Fruit fly (Drosophila melanogaster) whole organism, embryonic: Measurements from ENCODE around the gene CG6195.

ENCODE experiments used
- Atf3 ChIP-seq: fragments of 200-800 bp; sonication (Bioruptor generic); optimal IDR thresholded peaks from 3 replicates; lab custom pipeline; 2016; ENCODE audit warnings: missing biosample characterization, missing genetic modification characterization
- Blimp-1 ChIP-seq: fragments of 200-800 bp; sonication (Bioruptor generic); optimal IDR thresholded peaks from 3 replicates; lab custom pipeline; 2018; ENCODE audit warnings: missing biosample characterization, missing genetic modification characterization, mild to moderate bottlenecking, moderate library complexity, missing genetic modification reagents
- CG11456 ChIP-seq: fragments of 200-800 bp; sonication (Bioruptor generic); IDR thresholded peaks from 3 replicates; pipeline ENCODE4 v1.3.6; 2022; ENCODE audit warnings: missing biosample characterization, missing genetic modification characterization
- CG12942 ChIP-seq: fragments of 200-800 bp; sonication (Bioruptor generic); optimal IDR thresholded peaks from 3 replicates; lab custom pipeline; 2016; ENCODE audit warnings: missing biosample characterization, missing genetic modification characterization
- CG13624 ChIP-seq: fragments of 200-800 bp; sonication (Bioruptor generic); optimal IDR thresholded peaks from 2 replicates; lab custom pipeline; 2016; ENCODE audit warnings: missing biosample characterization, missing genetic modification characterization
- CG14710 ChIP-seq: fragments of 200-800 bp; sonication (Bioruptor generic); optimal IDR thresholded peaks from 3 replicates; lab custom pipeline; 2019; ENCODE audit warnings: missing biosample characterization, mild to moderate bottlenecking, missing genetic modification characterization, moderate library complexity
- CG15269 ChIP-seq: fragments of 200-800 bp; sonication (Bioruptor generic); optimal IDR thresholded peaks from 2 replicates; lab custom pipeline; 2018; ENCODE audit warnings: missing biosample characterization, mild to moderate bottlenecking, missing genetic modification characterization, moderate library complexity
- CG17385 ChIP-seq: fragments of 200-800 bp; sonication (Bioruptor generic); optimal IDR thresholded peaks from 3 replicates; lab custom pipeline; 2018; ENCODE audit warnings: missing biosample characterization, mild to moderate bottlenecking, missing genetic modification characterization
- CG17802 ChIP-seq: fragments of 200-800 bp; sonication (Bioruptor generic); optimal IDR thresholded peaks from 2 replicates; lab custom pipeline; 2018; ENCODE audit warnings: missing biosample characterization, mild to moderate bottlenecking, missing genetic modification characterization, moderate library complexity
- CG2712 ChIP-seq: fragments of 200-800 bp; optimal IDR thresholded peaks from 3 replicates; lab custom pipeline; 2019; ENCODE audit warnings: missing biosample characterization, mild to moderate bottlenecking, missing genetic modification characterization, moderate library complexity
- CG33557 ChIP-seq: fragments of 200-800 bp; sonication (Bioruptor generic); optimal IDR thresholded peaks from 2 replicates; lab custom pipeline; 2019; ENCODE audit warnings: missing biosample characterization, mild to moderate bottlenecking, missing genetic modification characterization, moderate library complexity
- CG4617 ChIP-seq: fragments of 200-800 bp; sonication (Bioruptor generic); optimal IDR thresholded peaks from 3 replicates; lab custom pipeline; 2016; ENCODE audit warnings: missing biosample characterization, missing genetic modification characterization, borderline replicate concordance
- CG4820 ChIP-seq: fragments of 200-800 bp; sonication (Bioruptor generic); optimal IDR thresholded peaks from 3 replicates; lab custom pipeline; 2016; ENCODE audit warnings: missing biosample characterization, missing genetic modification characterization
- CG6254 ChIP-seq: fragments of 200-800 bp; sonication (Bioruptor generic); optimal IDR thresholded peaks from 3 replicates; lab custom pipeline; 2017; ENCODE audit warnings: mild to moderate bottlenecking, missing biosample characterization, missing genetic modification reagents, missing genetic modification characterization
- CG7372 ChIP-seq: fragments of 200-800 bp; sonication (Bioruptor generic); IDR thresholded peaks from 2 replicates; pipeline ENCODE4 v1.3.6; 2022; ENCODE audit warnings: missing biosample characterization, missing genetic modification characterization
- CG7745 ChIP-seq: fragments of 200-800 bp; sonication (Bioruptor generic); optimal IDR thresholded peaks from 2 replicates; lab custom pipeline; 2018; ENCODE audit warnings: missing biosample characterization, mild to moderate bottlenecking, missing genetic modification characterization, moderate library complexity
- CG8924 ChIP-seq: fragments of 200-800 bp; optimal IDR thresholded peaks from 3 replicates; lab custom pipeline; 2019; ENCODE audit warnings: missing biosample characterization, mild to moderate bottlenecking, missing genetic modification characterization, moderate library complexity
- CoRest ChIP-seq: fragments of 200-800 bp; sonication (Bioruptor generic); optimal IDR thresholded peaks from 3 replicates; lab custom pipeline; 2018; ENCODE audit warnings: missing biosample characterization, mild to moderate bottlenecking, missing genetic modification characterization, moderate library complexity
- CrebB ChIP-seq: fragments of 200-800 bp; sonication (Bioruptor generic); optimal IDR thresholded peaks from 3 replicates; lab custom pipeline; 2018; ENCODE audit warnings: missing biosample characterization, mild to moderate bottlenecking, missing genetic modification characterization
- D19B ChIP-seq: fragments of 200-800 bp; sonication (Bioruptor generic); optimal IDR thresholded peaks from 2 replicates; lab custom pipeline; 2017; ENCODE audit warnings: missing biosample characterization, mild to moderate bottlenecking, missing genetic modification characterization
- Eip74EF ChIP-seq, 2 experiments: fragments of 200-800 bp in 1 of 2; fragments of >200 bp in 1 of 2; sonication (Bioruptor generic) in 1 of 2; optimal IDR thresholded peaks; 2 replicates each; lab custom pipeline; 2017 to 2019; ENCODE audit warnings: missing biosample characterization in 2 of 2, missing genetic modification characterization in 2 of 2, mild to moderate bottlenecking in 1 of 2, moderate library complexity in 1 of 2
- Fer2 ChIP-seq: fragments of 200-800 bp; sonication (Bioruptor generic); optimal IDR thresholded peaks from 2 replicates; lab custom pipeline; 2018; ENCODE audit warnings: missing biosample characterization, mild to moderate bottlenecking, missing genetic modification characterization, moderate library complexity
- HLH4C ChIP-seq: fragments of 200-800 bp; sonication (Bioruptor generic); IDR thresholded peaks from 3 replicates; pipeline ENCODE4 v1.3.6; 2022; ENCODE audit warnings: missing biosample characterization, missing genetic modification characterization; ENCODE audit not compliant: partially characterized antibody
- Hand ChIP-seq: fragments of 200-800 bp; sonication (Bioruptor generic); optimal IDR thresholded peaks from 2 replicates; lab custom pipeline; 2017; ENCODE audit warnings: mild to moderate bottlenecking, missing biosample characterization, missing genetic modification reagents, missing genetic modification characterization
- Meics ChIP-seq: fragments of 200-800 bp; sonication (Bioruptor generic); optimal IDR thresholded peaks from 2 replicates; lab custom pipeline; 2017; ENCODE audit warnings: missing biosample characterization, mild to moderate bottlenecking, missing genetic modification characterization
- Mrtf ChIP-seq: fragments of 200-800 bp; sonication (Bioruptor generic); IDR thresholded peaks from 3 replicates; pipeline ENCODE4 v1.3.6; 2022; ENCODE audit warnings: missing biosample characterization, missing genetic modification characterization
- NFAT ChIP-seq: fragments of 200-800 bp; sonication (Bioruptor generic); IDR thresholded peaks from 2 replicates; pipeline ENCODE4 v1.3.6; 2022; ENCODE audit warnings: missing biosample characterization, missing genetic modification characterization
- NfI ChIP-seq: fragments of 200-800 bp; sonication (Bioruptor generic); optimal IDR thresholded peaks from 3 replicates; lab custom pipeline; 2018; ENCODE audit warnings: missing biosample characterization, mild to moderate bottlenecking, missing genetic modification characterization, moderate library complexity
- Ptx1 ChIP-seq: fragments of 200-800 bp; sonication (Bioruptor generic); IDR thresholded peaks from 2 replicates; pipeline ENCODE4 v1.3.6; 2022; ENCODE audit warnings: missing biosample characterization, missing genetic modification characterization
- Stat92E ChIP-seq, 3 experiments: fragments of >200 bp in 2 of 3; fragments of 200-800 bp in 1 of 3; sonication (Bioruptor generic) in 1 of 3; optimal IDR thresholded peaks; 2 replicates each; lab custom pipeline; 2017 to 2019; ENCODE audit warnings: missing biosample characterization in 3 of 3, missing genetic modification characterization in 3 of 3, mild to moderate bottlenecking in 1 of 3, moderate library complexity in 1 of 3
- Usf ChIP-seq: fragments of 200-800 bp; sonication (Bioruptor generic); optimal IDR thresholded peaks from 2 replicates; lab custom pipeline; 2017; ENCODE audit warnings: missing genotype, missing biosample characterization, missing genetic modification characterization
- Xrp1 ChIP-seq: fragments of 200-800 bp; sonication (Bioruptor generic); IDR thresholded peaks from 2 replicates; pipeline ENCODE4 v1.3.6; 2022; ENCODE audit warnings: missing biosample characterization, missing genetic modification characterization
- YL-1 ChIP-seq: fragments of 200-800 bp; sonication (Bioruptor generic); optimal IDR thresholded peaks from 3 replicates; lab custom pipeline; 2017; ENCODE audit warnings: missing biosample characterization, mild to moderate bottlenecking, missing genetic modification characterization
- abd-A ChIP-seq: fragments of 200-800 bp; sonication (Bioruptor generic); optimal IDR thresholded peaks from 3 replicates; lab custom pipeline; 2019; ENCODE audit warnings: missing biosample characterization, mild to moderate bottlenecking, missing genetic modification characterization, moderate library complexity
- ap ChIP-seq: fragments of 200-800 bp; sonication (Bioruptor generic); IDR thresholded peaks from 2 replicates; pipeline ENCODE4 v1.3.6; 2022; ENCODE audit warnings: missing biosample characterization, missing genetic modification characterization
- eve ChIP-seq, 2 experiments: fragments of >200 bp; optimal IDR thresholded peaks; 2 replicates each; lab custom pipeline; 2017; ENCODE audit warnings: missing biosample characterization in 2 of 2, missing genetic modification characterization in 2 of 2
- exex ChIP-seq: fragments of 200-800 bp; sonication (Bioruptor generic); optimal IDR thresholded peaks from 4 replicates; lab custom pipeline; 2018; ENCODE audit warnings: missing biosample characterization, mild to moderate bottlenecking, missing genetic modification characterization, moderate library complexity
- fd3F ChIP-seq: fragments of 200-800 bp; sonication (Bioruptor generic); optimal IDR thresholded peaks from 2 replicates; lab custom pipeline; 2018; ENCODE audit warnings: missing biosample characterization, mild to moderate bottlenecking, missing genetic modification characterization, moderate library complexity
- h ChIP-seq: fragments of >200 bp; optimal IDR thresholded peaks from 2 replicates; lab custom pipeline; 2017
- insv ChIP-seq, 2 experiments: fragments of 200-800 bp; sonication (Bioruptor generic); optimal IDR thresholded peaks; 3 replicates each; lab custom pipeline; 2016 to 2018; ENCODE audit warnings: missing biosample characterization in 2 of 2, missing genetic modification characterization in 2 of 2
- jigr1 ChIP-seq: fragments of 200-800 bp; sonication (Bioruptor generic); IDR thresholded peaks from 3 replicates; pipeline ENCODE4 v1.3.6; 2022; ENCODE audit warnings: missing biosample characterization, missing genetic modification characterization
- lov ChIP-seq, 2 experiments: fragments of 200-800 bp in 1 of 2; fragments of >200 bp in 1 of 2; sonication (Bioruptor generic) in 1 of 2; IDR thresholded peaks in 1 of 2; optimal IDR thresholded peaks in 1 of 2; 2 replicates in 1 of 2; 3 replicates in 1 of 2; pipeline versions ENCODE4 v1.3.6 to Lab custom; 2017 to 2022; ENCODE audit warnings: missing biosample characterization in 1 of 2, missing genetic modification characterization in 1 of 2
- nerfin-2 ChIP-seq: fragments of 200-800 bp; sonication (Bioruptor generic); IDR thresholded peaks from 2 replicates; pipeline ENCODE4 v1.3.6; 2022; ENCODE audit warnings: missing biosample characterization, missing genetic modification characterization; ENCODE audit not compliant: partially characterized antibody
- salm ChIP-seq: fragments of 200-800 bp; sonication (Bioruptor generic); optimal IDR thresholded peaks from 2 replicates; lab custom pipeline; 2018; ENCODE audit warnings: missing biosample characterization, mild to moderate bottlenecking, missing genetic modification characterization
- sisA ChIP-seq: fragments of 200-800 bp; sonication (Bioruptor generic); IDR thresholded peaks from 2 replicates; pipeline ENCODE4 v1.3.6; 2022; ENCODE audit warnings: missing biosample characterization, missing genetic modification characterization
- slbo ChIP-seq: fragments of 200-800 bp; sonication (Bioruptor generic); IDR thresholded peaks from 2 replicates; pipeline ENCODE4 v1.3.6; 2022; ENCODE audit warnings: missing biosample characterization, missing genetic modification characterization
- sug ChIP-seq: fragments of 200-800 bp; optimal IDR thresholded peaks from 2 replicates; lab custom pipeline; 2019; ENCODE audit warnings: missing biosample characterization, mild to moderate bottlenecking, missing genetic modification characterization, moderate library complexity

CG6195 gene

DNA sequence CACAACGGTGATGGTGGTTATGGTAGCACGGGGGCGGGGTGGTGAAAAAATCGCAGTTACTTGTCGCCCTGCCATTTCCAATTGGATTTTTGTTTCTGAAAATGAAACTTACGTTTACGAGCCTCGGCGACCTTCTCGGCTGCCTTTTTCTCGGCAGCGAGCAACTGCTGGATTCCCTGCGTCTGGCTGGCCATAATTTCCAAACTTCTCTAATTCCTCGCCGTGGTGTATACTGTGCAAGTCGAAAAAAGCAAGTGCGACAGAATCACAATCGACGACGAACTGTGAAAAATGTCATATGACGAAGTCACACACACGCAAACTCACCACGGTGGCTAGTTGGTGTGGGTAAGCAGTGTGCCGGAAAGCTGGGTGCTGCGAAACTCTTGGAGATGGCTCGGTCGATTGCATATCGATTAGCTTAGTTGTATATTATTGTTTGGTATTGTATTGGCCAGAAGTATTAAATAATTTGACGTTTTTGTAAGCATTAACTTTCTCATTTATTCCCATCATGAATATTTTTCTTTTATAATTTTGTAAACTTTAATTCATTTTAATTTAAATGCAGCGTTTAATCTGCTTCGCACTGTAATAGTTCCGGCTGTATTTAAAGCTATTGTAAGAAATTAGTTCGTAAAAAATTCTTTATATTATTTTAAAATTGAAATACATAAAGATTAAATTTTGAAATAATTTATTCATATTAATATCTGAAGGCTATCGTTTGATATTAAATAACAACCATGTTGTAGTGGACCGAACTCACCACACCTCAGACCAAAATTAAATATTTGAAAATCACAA lies 3.9 kb downstream of the CG6195 start, which contains the start of gene Vha13 (continued):
- peak; percentile 18 for TF ChIP-seq CG8924 (tag; lab: Kevin White, UChicago)
- peak; percentile 40; the same call in 1 of the 2 replicates for TF ChIP-seq CG7372
- TF ChIP-seq eve (GFP tag; optimal IDR thresholded peaks at IDR 0.05; lab: Kevin White, UChicago) = no peak
- peak; percentile 35 for TF ChIP-seq CG4820 (GFP tag; lab: Kevin White, UChicago)
- peak; percentile 89 for TF ChIP-seq slbo (GFP tag; lab: Robert Waterston, UW)
- no peak; the same call in 1 of the 2 replicates for TF ChIP-seq nerfin-2 (GFP tag; lab: Robert Waterston, UW)
- no peak for TF ChIP-seq Fer2 (tag; lab: Kevin White, UChicago)
- TF ChIP-seq NFAT = peak; percentile 84
- peak; percentile 21 for TF ChIP-seq Meics (GFP tag; lab: Kevin White, UChicago)
- no peak for TF ChIP-seq CG6254 (GFP tag; lab: Kevin White, UChicago)
- no peak for TF ChIP-seq Blimp-1 (GFP tag; lab: Kevin White, UChicago)
- peak; percentile 36 for TF ChIP-seq CrebB (tag; lab: Kevin White, UChicago)
- peak; percentile 67 to 93 for TF ChIP-seq insv (GFP tag; optimal IDR thresholded peaks at IDR 0.05; lab: Kevin White, UChicago)
- TF ChIP-seq CG17385 (GFP tag; lab: Kevin White, UChicago) = peak; percentile 37
- no peak for TF ChIP-seq ap (GFP tag; lab: Robert Waterston, UW)
- peak; percentile 46 for TF ChIP-seq CG13624
- TF ChIP-seq CG4617 (GFP tag; lab: Kevin White, UChicago) = peak; percentile 34
- peak; percentile 7; the same call in 1 of the 3 replicates for TF ChIP-seq HLH4C (GFP tag; lab: Robert Waterston, UW)
- no peak for TF ChIP-seq salm (tag; lab: Kevin White, UChicago)
- peak; percentile 68 for TF ChIP-seq Ptx1
- no peak for TF ChIP-seq Stat92E (GFP tag; optimal IDR thresholded peaks at IDR 0.05; lab: Kevin White, UChicago)
- no peak for TF ChIP-seq Eip74EF (GFP tag; optimal IDR thresholded peaks at IDR 0.05; lab: Kevin White, UChicago)
- TF ChIP-seq CG33557 (GFP tag; lab: Kevin White, UChicago) = no peak
- no peak for TF ChIP-seq D19B (GFP tag; lab: Kevin White, UChicago)
- TF ChIP-seq CG11456 (GFP tag; lab: Robert Waterston, UW) = peak; percentile 83
- TF ChIP-seq CG2712 (tag; lab: Kevin White, UChicago) = peak; percentile 23
- TF ChIP-seq Xrp1 = no peak
- peak; percentile 35 for TF ChIP-seq CoRest (tag; lab: Kevin White, UChicago)
- peak; percentile 60 for TF ChIP-seq Atf3 (GFP tag; lab: Kevin White, UChicago)
- no peak for TF ChIP-seq CG17802 (tag; lab: Kevin White, UChicago)
- TF ChIP-seq CG15269 (tag; lab: Kevin White, UChicago) = no peak
- TF ChIP-seq CG14710 (tag; lab: Kevin White, UChicago) = peak; percentile 34
- no peak for TF ChIP-seq h (lab: Kevin White, UChicago)
- peak; percentile 96 for TF ChIP-seq YL-1 (GFP tag; lab: Kevin White, UChicago)
- TF ChIP-seq CG7745 (tag; lab: Kevin White, UChicago) = no peak
- no peak for TF ChIP-seq fd3F (GFP tag; lab: Kevin White, UChicago)
- TF ChIP-seq CG12942 (GFP tag; lab: Kevin White, UChicago) = no peak
- TF ChIP-seq Mrtf (GFP tag; lab: Robert Waterston, UW) = peak; percentile 51; the same call in 1 of the 3 replicates
- TF ChIP-seq exex (tag; lab: Kevin White, UChicago) = no peak
- peak; percentile 33 for TF ChIP-seq Usf (GFP tag; lab: Kevin White, UChicago)
- TF ChIP-seq sug (tag; lab: Kevin White, UChicago) = peak; percentile 28
- TF ChIP-seq Hand (GFP tag; lab: Kevin White, UChicago) = peak; percentile 50
- peak; percentile 68 for TF ChIP-seq sisA (GFP tag; lab: Robert Waterston, UW)
- no peak for TF ChIP-seq lov (optimal IDR thresholded peaks at IDR 0.05; lab: Kevin White, UChicago)
- TF ChIP-seq lov (GFP tag; IDR thresholded peaks at IDR 0.05; lab: Robert Waterston, UW) = peak; percentile 82
- TF ChIP-seq abd-A (tag; lab: Kevin White, UChicago) = peak; percentile 69
- peak; percentile 10 for TF ChIP-seq NfI (GFP tag; lab: Kevin White, UChicago)
- 0 out of 3 replicates have a peak, but pooled peaks have one; percentile 29 for TF ChIP-seq jigr1 (GFP tag; lab: Robert Waterston, UW)
